Fruit fly (Drosophila melanogaster) whole organism, embryonic: ENCODE data around the gene Stat92E.
A peak's percentile ranks its signal among the peaks of the same experiment; 100 is the strongest.

Experiments
- Bgb ChIP-seq: fragments of 200-800 bp; sonication (Bioruptor generic); IDR thresholded peaks from 2 replicates; pipeline ENCODE4 v1.3.6; 2022; ENCODE audit warnings: missing biosample characterization, missing genetic modification characterization; ENCODE audit not compliant: partially characterized antibody
- C15 ChIP-seq: fragments of 200-800 bp; sonication (Bioruptor generic); IDR thresholded peaks from 3 replicates; pipeline ENCODE4 v1.3.6; 2022; ENCODE audit warnings: missing biosample characterization, missing genetic modification characterization
- CG10209 ChIP-seq: fragments of 200-800 bp; sonication (Bioruptor generic); optimal IDR thresholded peaks from 3 replicates; lab custom pipeline; 2017; ENCODE audit warnings: missing biosample characterization, mild to moderate bottlenecking, missing genetic modification characterization, missing genetic modification reagents
- CG10267 ChIP-seq: fragments of 200-800 bp; sonication (Bioruptor generic); optimal IDR thresholded peaks from 2 replicates; lab custom pipeline; 2018; ENCODE audit warnings: missing biosample characterization, mild to moderate bottlenecking, missing genetic modification characterization, moderate library complexity
- CG12155 ChIP-seq: fragments of 200-800 bp; sonication (Bioruptor generic); optimal IDR thresholded peaks from 3 replicates; lab custom pipeline; 2016; ENCODE audit warnings: missing biosample characterization, missing genetic modification characterization
- CG12391 ChIP-seq: fragments of 200-800 bp; sonication (Bioruptor generic); optimal IDR thresholded peaks from 3 replicates; lab custom pipeline; 2018; ENCODE audit warnings: missing biosample characterization, mild to moderate bottlenecking, missing genetic modification characterization, moderate library complexity
- CG13287 ChIP-seq: fragments of 200-800 bp; sonication (Bioruptor generic); IDR thresholded peaks from 2 replicates; pipeline ENCODE4 v1.3.6; 2022; ENCODE audit warnings: missing biosample characterization, missing genetic modification characterization; ENCODE audit not compliant: partially characterized antibody
- CG15514 ChIP-seq: fragments of 200-800 bp; sonication (Bioruptor generic); optimal IDR thresholded peaks from 3 replicates; lab custom pipeline; 2017; ENCODE audit warnings: missing biosample characterization, missing genetic modification characterization, mild to moderate bottlenecking, moderate library complexity, missing genetic modification reagents
- CG15601 ChIP-seq: fragments of 200-800 bp; sonication (Bioruptor generic); optimal IDR thresholded peaks from 3 replicates; lab custom pipeline; 2019; ENCODE audit warnings: missing biosample characterization, mild to moderate bottlenecking, missing genetic modification characterization, moderate library complexity
- CG17385 ChIP-seq: fragments of 200-800 bp; sonication (Bioruptor generic); optimal IDR thresholded peaks from 3 replicates; lab custom pipeline; 2018; ENCODE audit warnings: missing biosample characterization, mild to moderate bottlenecking, missing genetic modification characterization
- CG17829 ChIP-seq: fragments of 200-800 bp; optimal IDR thresholded peaks from 2 replicates; lab custom pipeline; 2019; ENCODE audit warnings: missing biosample characterization, mild to moderate bottlenecking, missing genetic modification characterization, moderate library complexity
- CG2120 ChIP-seq: fragments of 200-800 bp; sonication (Bioruptor generic); optimal IDR thresholded peaks from 3 replicates; lab custom pipeline; 2016; ENCODE audit warnings: missing biosample characterization, missing genetic modification characterization
- CG30020 ChIP-seq: fragments of 200-800 bp; optimal IDR thresholded peaks from 2 replicates; lab custom pipeline; 2019; ENCODE audit warnings: missing biosample characterization, mild to moderate bottlenecking, missing genetic modification characterization, moderate library complexity
- CG33213 ChIP-seq: fragments of 200-800 bp; sonication (Bioruptor generic); optimal IDR thresholded peaks from 3 replicates; lab custom pipeline; 2016; ENCODE audit warnings: missing biosample characterization, missing genetic modification characterization
- CG5180 ChIP-seq: fragments of 200-800 bp; sonication (Bioruptor generic); optimal IDR thresholded peaks from 3 replicates; lab custom pipeline; 2017; ENCODE audit warnings: missing biosample characterization, missing genetic modification characterization, mild to moderate bottlenecking, moderate library complexity, missing genetic modification reagents
- CG7372 ChIP-seq: fragments of 200-800 bp; sonication (Bioruptor generic); IDR thresholded peaks from 2 replicates; pipeline ENCODE4 v1.3.6; 2022; ENCODE audit warnings: missing biosample characterization, missing genetic modification characterization
- E2f1 ChIP-seq: fragments of 200-800 bp; sonication (Bioruptor generic); IDR thresholded peaks from 2 replicates; pipeline ENCODE4 v1.3.6; 2022; ENCODE audit warnings: missing biosample characterization, missing genetic modification characterization
- Eip74EF ChIP-seq, 2 experiments: fragments of 200-800 bp in 1 of 2; fragments of >200 bp in 1 of 2; sonication (Bioruptor generic) in 1 of 2; optimal IDR thresholded peaks; 2 replicates each; lab custom pipeline; 2017 to 2019; ENCODE audit warnings: missing biosample characterization in 2 of 2, missing genetic modification characterization in 2 of 2, mild to moderate bottlenecking in 1 of 2, moderate library complexity in 1 of 2
- Hmr ChIP-seq: fragments of 200-800 bp; sonication (Bioruptor generic); optimal IDR thresholded peaks from 3 replicates; lab custom pipeline; 2017; ENCODE audit warnings: mild to moderate bottlenecking, missing biosample characterization, missing genetic modification reagents, missing genetic modification characterization
- Hr39 ChIP-seq: fragments of >200 bp; optimal IDR thresholded peaks from 2 replicates; lab custom pipeline; 2017
- Hsf ChIP-seq: fragments of 200-800 bp; sonication (Bioruptor generic); optimal IDR thresholded peaks from 3 replicates; lab custom pipeline; 2016; ENCODE audit warnings: missing biosample characterization, missing genetic modification characterization
- Lhr ChIP-seq: fragments of 200-800 bp; sonication (Bioruptor generic); optimal IDR thresholded peaks from 3 replicates; lab custom pipeline; 2017; ENCODE audit warnings: mild to moderate bottlenecking, missing biosample characterization, missing genetic modification reagents, missing genetic modification characterization
- Mrtf ChIP-seq: fragments of 200-800 bp; sonication (Bioruptor generic); IDR thresholded peaks from 3 replicates; pipeline ENCODE4 v1.3.6; 2022; ENCODE audit warnings: missing biosample characterization, missing genetic modification characterization
- NFAT ChIP-seq: fragments of 200-800 bp; sonication (Bioruptor generic); IDR thresholded peaks from 2 replicates; pipeline ENCODE4 v1.3.6; 2022; ENCODE audit warnings: missing biosample characterization, missing genetic modification characterization
- Nf-YB ChIP-seq: fragments of 200-800 bp; sonication (Bioruptor generic); optimal IDR thresholded peaks from 3 replicates; lab custom pipeline; 2019; ENCODE audit warnings: missing biosample characterization, mild to moderate bottlenecking, missing genetic modification characterization, moderate library complexity
- Scr ChIP-seq: fragments of 200-800 bp; sonication (Bioruptor generic); IDR thresholded peaks from 2 replicates; pipeline ENCODE4 v1.3.6; 2022; ENCODE audit warnings: missing biosample characterization, missing genetic modification characterization; ENCODE audit not compliant: partially characterized antibody
- Xrp1 ChIP-seq: fragments of 200-800 bp; sonication (Bioruptor generic); IDR thresholded peaks from 2 replicates; pipeline ENCODE4 v1.3.6; 2022; ENCODE audit warnings: missing biosample characterization, missing genetic modification characterization
- ab ChIP-seq: fragments of 200-800 bp; sonication (Bioruptor generic); optimal IDR thresholded peaks from 2 replicates; lab custom pipeline; 2016; ENCODE audit warnings: missing biosample characterization, missing genetic modification characterization
- amos ChIP-seq: fragments of 200-800 bp; sonication (Bioruptor generic); IDR thresholded peaks from 2 replicates; pipeline ENCODE4 v1.3.6; 2022; ENCODE audit warnings: missing biosample characterization, missing genetic modification characterization; ENCODE audit not compliant: partially characterized antibody
- ase ChIP-seq: fragments of 200-800 bp; sonication (Bioruptor generic); IDR thresholded peaks from 3 replicates; pipeline ENCODE4 v1.3.6; 2022; ENCODE audit warnings: missing biosample characterization, missing genetic modification characterization
- cas ChIP-seq: fragments of 200-800 bp; sonication (Bioruptor generic); IDR thresholded peaks from 2 replicates; pipeline ENCODE4 v1.3.6; 2022; ENCODE audit warnings: missing biosample characterization, missing genetic modification characterization
- cg ChIP-seq: fragments of 200-800 bp; sonication (Bioruptor generic); optimal IDR thresholded peaks from 3 replicates; lab custom pipeline; 2019; ENCODE audit warnings: missing biosample characterization, mild to moderate bottlenecking, missing genetic modification characterization, moderate library complexity
- chinmo ChIP-seq: fragments of 200-800 bp; sonication (Bioruptor generic); IDR thresholded peaks from 4 replicates; pipeline ENCODE4 v1.3.6; 2022; ENCODE audit warnings: missing biosample characterization, missing genetic modification characterization; ENCODE audit not compliant: partially characterized antibody
- exex ChIP-seq: fragments of 200-800 bp; sonication (Bioruptor generic); optimal IDR thresholded peaks from 4 replicates; lab custom pipeline; 2018; ENCODE audit warnings: missing biosample characterization, mild to moderate bottlenecking, missing genetic modification characterization, moderate library complexity
- fu2 ChIP-seq: fragments of 200-800 bp; sonication (Bioruptor generic); optimal IDR thresholded peaks from 2 replicates; lab custom pipeline; 2016; ENCODE audit warnings: missing biosample characterization, missing genetic modification characterization
- gsb ChIP-seq: fragments of 200-800 bp; sonication (Bioruptor generic); IDR thresholded peaks from 2 replicates; pipeline ENCODE4 v1.3.6; 2022; ENCODE audit warnings: missing biosample characterization, missing genetic modification characterization
- jigr1 ChIP-seq: fragments of 200-800 bp; sonication (Bioruptor generic); IDR thresholded peaks from 3 replicates; pipeline ENCODE4 v1.3.6; 2022; ENCODE audit warnings: missing biosample characterization, missing genetic modification characterization
- mirr ChIP-seq: fragments of 200-800 bp; sonication (Bioruptor generic); optimal IDR thresholded peaks from 3 replicates; lab custom pipeline; 2018; ENCODE audit warnings: missing biosample characterization, mild to moderate bottlenecking, missing genetic modification characterization
- nerfin-1 ChIP-seq: fragments of 200-800 bp; sonication (Bioruptor generic); optimal IDR thresholded peaks from 3 replicates; lab custom pipeline; 2019; ENCODE audit warnings: missing biosample characterization, mild to moderate bottlenecking, missing genetic modification characterization, moderate library complexity
- nmo ChIP-seq: fragments of 200-800 bp; sonication (Bioruptor generic); optimal IDR thresholded peaks from 2 replicates; lab custom pipeline; 2018; ENCODE audit warnings: missing biosample characterization, mild to moderate bottlenecking, missing genetic modification characterization, moderate library complexity
- otp ChIP-seq: fragments of 200-800 bp; sonication (Bioruptor generic); IDR thresholded peaks from 3 replicates; pipeline ENCODE4, ENCODE4 v1.3.6; 2022; ENCODE audit warnings: missing biosample characterization, missing genetic modification characterization
- pzg ChIP-seq: fragments of 200-800 bp; sonication (Bioruptor generic); optimal IDR thresholded peaks from 3 replicates; lab custom pipeline; 2018; ENCODE audit warnings: missing biosample characterization, mild to moderate bottlenecking, missing genetic modification characterization, moderate library complexity
- repo ChIP-seq: fragments of 200-800 bp; sonication (Bioruptor generic); optimal IDR thresholded peaks from 2 replicates; lab custom pipeline; 2016; ENCODE audit warnings: missing biosample characterization, missing genetic modification characterization
- sisA ChIP-seq: fragments of 200-800 bp; sonication (Bioruptor generic); IDR thresholded peaks from 2 replicates; pipeline ENCODE4 v1.3.6; 2022; ENCODE audit warnings: missing biosample characterization, missing genetic modification characterization
- sqz ChIP-seq: fragments of 200-800 bp; sonication (Bioruptor generic); optimal IDR thresholded peaks from 3 replicates; lab custom pipeline; 2018; ENCODE audit warnings: missing biosample characterization, mild to moderate bottlenecking, missing genetic modification characterization
- sr ChIP-seq: fragments of 200-800 bp; sonication (Bioruptor generic); IDR thresholded peaks from 3 replicates; pipeline ENCODE4 v1.3.6; 2022; ENCODE audit warnings: missing biosample characterization, missing genetic modification characterization
- tin ChIP-seq: fragments of 200-800 bp; sonication (Bioruptor generic); optimal IDR thresholded peaks from 3 replicates; lab custom pipeline; 2016; ENCODE audit warnings: missing biosample characterization, missing genetic modification characterization
- zf30C ChIP-seq: fragments of 200-800 bp; sonication (Bioruptor generic); optimal IDR thresholded peaks from 3 replicates; lab custom pipeline; 2018; ENCODE audit warnings: missing biosample characterization, mild to moderate bottlenecking, missing genetic modification characterization

The Stat92E gene

dm6 chr3R:20592517-20593462 lies 40.7 kb upstream of the Stat92E start, which contains the start of the genes Pus1 and bon (continued):
- TF ChIP-seq tin (peak; percentile 30), CG17385 (peak; percentile 95), Hmr (GFP tag; lab: Kevin White, UChicago) (peak; percentile 15), Hr39 (lab: Kevin White, UChicago) (no peak), fu2 (GFP tag; lab: Kevin White, UChicago) (peak; percentile 25), nerfin-1 (tag; lab: Kevin White, UChicago) (peak; percentile 90), Bgb (peak; percentile 57), CG10267 (peak; percentile 40), CG30020 (tag; lab: Kevin White, UChicago) (peak; percentile 43), nmo (GFP tag; lab: Kevin White, UChicago) (peak; percentile 29), CG12155 (peak; percentile 52), sqz (peak; percentile 76), cg (GFP tag; lab: Kevin White, UChicago) (peak; percentile 86), NFAT (GFP tag; lab: Robert Waterston, UW) (0 out of 2 replicates have a peak, but pooled peaks have one; percentile 13), CG15514 (GFP tag; lab: Kevin White, UChicago) (peak; percentile 82), amos (GFP tag; lab: Robert Waterston, UW) (peak; percentile 32; the same call in 1 of the 2 replicates), CG15601 (peak; percentile 14), CG5180 (GFP tag; lab: Kevin White, UChicago) (no peak), mirr (GFP tag; lab: Kevin White, UChicago) (no peak), exex (tag; lab: Kevin White, UChicago) (peak; percentile 46), CG33213 (GFP tag; lab: Kevin White, UChicago) (peak; percentile 36), CG17829 (tag; lab: Kevin White, UChicago) (peak; percentile 8), CG13287 (GFP tag; lab: Robert Waterston, UW) (peak; percentile 39; the same call in 1 of the 2 replicates), gsb (no peak), E2f1 (GFP tag; lab: Robert Waterston, UW) (no peak), Lhr (GFP tag; lab: Kevin White, UChicago) (peak; percentile 51)

- TF ChIP-seq zf30C (GFP tag; lab: Kevin White, UChicago), result no peak
- no peak for TF ChIP-seq Scr (GFP tag; lab: Robert Waterston, UW)
- no peak for TF ChIP-seq chinmo
- no peak; the same call in 2 of the 3 replicates for TF ChIP-seq otp (GFP tag; lab: Robert Waterston, UW)
- no peak for TF ChIP-seq ase (GFP tag; lab: Robert Waterston, UW)
- TF ChIP-seq CG12391 (tag; lab: Kevin White, UChicago), result peak; percentile 78
- TF ChIP-seq CG10209 (GFP tag; lab: Kevin White, UChicago), result no peak
- TF ChIP-seq ab (GFP tag; lab: Kevin White, UChicago), result no peak
- no peak for TF ChIP-seq cas (GFP tag; lab: Robert Waterston, UW)
- TF ChIP-seq CG2120 (GFP tag; lab: Kevin White, UChicago), result peak; percentile 51
- no peak for TF ChIP-seq sr (GFP tag; lab: Robert Waterston, UW)
- no peak for TF ChIP-seq Eip74EF (GFP tag; optimal IDR thresholded peaks at IDR 0.05; lab: Kevin White, UChicago)
- no peak for TF ChIP-seq cg (GFP tag; lab: Kevin White, UChicago)
- peak; percentile 52; the same call in 1 of the 3 replicates for TF ChIP-seq jigr1 (GFP tag; lab: Robert Waterston, UW)
- no peak for TF ChIP-seq CG7372 (GFP tag; lab: Robert Waterston, UW)
- TF ChIP-seq Hsf, result peak; percentile 48
- no peak for TF ChIP-seq Mrtf (GFP tag; lab: Robert Waterston, UW)
- no peak for TF ChIP-seq NFAT (GFP tag; lab: Robert Waterston, UW)
- TF ChIP-seq Xrp1 (GFP tag; lab: Robert Waterston, UW), result peak; percentile 41; the same call in 1 of the 2 replicates
- TF ChIP-seq sisA (GFP tag; lab: Robert Waterston, UW), result peak; percentile 37; the same call in 1 of the 2 replicates
- no peak for TF ChIP-seq Nf-YB (GFP tag; lab: Kevin White, UChicago)
- TF ChIP-seq repo, result no peak
- no peak for TF ChIP-seq C15 (GFP tag; lab: Robert Waterston, UW)
- peak; percentile 35 for TF ChIP-seq pzg (GFP tag; lab: Kevin White, UChicago)
Measured at dm6 chr3R:20588480-20588785, 36.3 kb upstream of the Stat92E start, which contains the start of gene Srp72. Srp72 (plus strand) TSS chr3R:20588711.
